Worm (Caenorhabditis elegans): Measurements from ENCODE around the gene C27D6.11.
"Not testable (repeated sequence)": the region's sequence is repeated elsewhere in the genome, so short reads cannot be mapped to it uniquely, and the experiment has no call there.

The C27D6.11 gene

DNA sequence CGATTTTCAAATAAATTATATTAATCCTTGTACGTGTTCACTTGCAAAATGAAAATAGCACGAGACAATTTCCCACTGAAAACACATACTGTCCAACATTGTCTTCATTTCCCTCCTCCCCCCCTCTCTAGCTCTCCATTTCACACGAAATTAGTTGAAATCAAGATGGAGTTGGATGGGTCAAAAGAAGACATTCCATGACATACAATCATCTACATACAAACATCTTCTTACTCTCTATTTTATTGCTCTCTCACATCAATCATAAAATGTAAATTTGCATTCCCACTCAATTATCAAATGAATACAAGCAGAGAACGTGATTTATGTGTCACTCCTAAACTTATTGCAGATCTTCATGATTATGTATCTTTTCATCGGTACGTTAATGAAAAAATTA is 45.3 kb downstream of the C27D6.11 start, which contains the start of gene srsy-1:
Gene srsy-1, plus strand, starts transcription at position 301 of the 400 bp plus-strand sequence.
- TF ChIP-seq ztf-4 (tag; optimal IDR thresholded peaks at IDR 0.05) (no peak), mab-5 (tag; optimal IDR thresholded peaks at IDR 0.05) (no peak), mbf-1 (tag; optimal IDR thresholded peaks at IDR 0.05) (no peak), elt-3 (tag; optimal IDR thresholded peaks at IDR 0.05) (no peak), zag-1 (tag; optimal IDR thresholded peaks at IDR 0.05) (no peak)

DNA sequence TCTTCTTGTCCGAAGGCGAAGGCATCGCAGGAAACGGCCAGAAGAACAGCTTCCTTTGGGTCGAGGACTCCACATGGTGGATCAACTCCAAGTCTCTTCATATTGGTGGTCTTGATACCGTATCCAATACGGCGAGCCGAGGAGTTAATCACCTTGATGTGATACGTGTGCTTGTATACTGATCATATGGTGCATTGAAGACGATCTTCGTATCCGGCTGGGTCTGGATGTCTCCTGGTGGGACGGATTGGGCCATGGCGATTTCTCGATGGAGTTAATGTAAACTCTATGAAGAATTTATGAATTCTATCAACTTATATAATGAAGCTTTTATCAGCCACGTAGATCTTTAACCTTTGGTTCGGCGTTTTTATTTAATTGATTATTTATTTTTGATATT is 45.8 kb downstream of the C27D6.11 start, which contains the start of gene msp-74:
Gene msp-74, minus strand, starts transcription at position 101 of the 400 bp plus-strand sequence.
- TF ChIP-seq blmp-1 (tag; optimal IDR thresholded peaks at IDR 0.05; ENCODE audit: insufficient read depth); mab-5 (tag; optimal IDR thresholded peaks at IDR 0.05); lin-11 (tag; optimal IDR thresholded peaks at IDR 0.05): not testable (repeated sequence)

- TF ChIP-seq nhr-129 (tag; optimal IDR thresholded peaks at IDR 0.05) (no peak), unc-39 (tag; optimal IDR thresholded peaks at IDR 0.05) (no peak), nhr-21 (tag; optimal IDR thresholded peaks at IDR 0.05) (no peak), ztf-11 (tag; optimal IDR thresholded peaks at IDR 0.05) (no peak), sma-9 (GFP tag; optimal IDR thresholded peaks at IDR 0.05) (no peak), sma-9 (tag; optimal IDR thresholded peaks at IDR 0.05) (no peak), egl-27 (tag; optimal IDR thresholded peaks at IDR 0.05) (no peak), elt-3 (tag; optimal IDR thresholded peaks at IDR 0.05) (no peak), ztf-4 (tag; optimal IDR thresholded peaks at IDR 0.05) (no peak)
Measured at ce11 chrII:5112082-5112481, 48.9 kb downstream of the C27D6.11 start, which contains the start of gene F09C12.8. Gene F09C12.8, plus strand, starts transcription at chrII:5112382.
